Worm (Caenorhabditis elegans) whole organism, L4 larva: ENCODE results near the gene F26D2.16.

Experiments used
- F10B5.3 ChIP-seq: sonication (generic microtip); optimal IDR thresholded peaks from 2 replicates; lab custom pipeline; 2016; ENCODE audit warnings: mild to moderate bottlenecking, missing genetic modification characterization, missing compliant biosample characterization
- F26F4.8 ChIP-seq: fragments of 200-800 bp; sonication (Bioruptor generic); conservative IDR thresholded peaks from 2 replicates; pipeline ENCODE4 v1.3.6; 2022; ENCODE audit warnings: missing genetic modification characterization, missing compliant biosample characterization
- F37D6.2 ChIP-seq: sonication (generic microtip); optimal IDR thresholded peaks from 2 replicates; lab custom pipeline; 2016; ENCODE audit warnings: mild to moderate bottlenecking, missing genetic modification characterization, missing compliant biosample characterization
- F44E2.7 ChIP-seq: fragments of 200-800 bp; sonication (Bioruptor generic); IDR thresholded peaks from 2 replicates; pipeline ENCODE4 v2.1.2; 2022; ENCODE audit warnings: missing genetic modification characterization, missing compliant biosample characterization
- F49E8.2 ChIP-seq: sonication (generic microtip); optimal IDR thresholded peaks from 2 replicates; lab custom pipeline; 2016; ENCODE audit warnings: missing compliant biosample characterization, mild to moderate bottlenecking, missing genetic modification characterization, borderline replicate concordance
- T26A8.4 ChIP-seq: fragments of 200-800 bp; sonication (Bioruptor generic); IDR thresholded peaks from 2 replicates; pipeline ENCODE4 v1.3.6; 2022; ENCODE audit warnings: missing genetic modification characterization, missing compliant biosample characterization
- Y48G9A.11 ChIP-seq: fragments of 200-800 bp; sonication (Bioruptor generic); IDR thresholded peaks from 2 replicates; pipeline ENCODE4 v1.3.6; 2022; ENCODE audit warnings: missing genetic modification reagents, missing genetic modification characterization, missing compliant biosample characterization
- Y5F2A.4 ChIP-seq: fragments of 200-800 bp; sonication (Bioruptor generic); optimal IDR thresholded peaks from 2 replicates; lab custom pipeline; 2018; ENCODE audit warnings: mild to moderate bottlenecking, missing genetic modification characterization, missing compliant biosample characterization
- ZK337.2 ChIP-seq: fragments of 200-800 bp; sonication (Bioruptor generic); IDR thresholded peaks from 2 replicates; pipeline ENCODE4 v1.3.6; 2022; ENCODE audit warnings: missing genetic modification reagents, missing genetic modification characterization, missing compliant biosample characterization
- aha-1 ChIP-seq: fragments of 150-350 bp; peaks from one replicate; lab custom pipeline; 2014; ENCODE audit warnings: missing biosample characterization, missing genetic modification characterization
- arid-1 ChIP-seq: fragments of 200-800 bp; sonication (Bioruptor generic); conservative IDR thresholded peaks from 2 replicates; pipeline ENCODE4 v1.3.6; 2022; ENCODE audit warnings: missing genetic modification reagents, missing genetic modification characterization, missing compliant biosample characterization
- attf-4 ChIP-seq: sonication (generic microtip); optimal IDR thresholded peaks from 3 replicates; lab custom pipeline; 2017; ENCODE audit warnings: missing biosample characterization, missing genetic modification characterization
- ceh-62 ChIP-seq: sonication (generic microtip); optimal IDR thresholded peaks from 2 replicates; lab custom pipeline; 2017; ENCODE audit warnings: missing biosample characterization, missing genetic modification characterization
- ces-1 ChIP-seq: fragments of 150-350 bp; sonication (generic microtip); optimal IDR thresholded peaks from 4 replicates; lab custom pipeline; 2014; ENCODE audit warnings: missing biosample characterization, missing genetic modification reagents, missing genetic modification characterization
- ctbp-1 ChIP-seq: fragments of 200-800 bp; sonication (Bioruptor generic); IDR thresholded peaks from 2 replicates; pipeline ENCODE4 v1.3.6; 2022; ENCODE audit warnings: missing genetic modification reagents, missing genetic modification characterization, missing compliant biosample characterization
- daf-12 ChIP-seq: fragments of 150-350 bp; optimal IDR thresholded peaks from 2 replicates; lab custom pipeline; 2014; ENCODE audit warnings: missing biosample characterization, missing genetic modification reagents, missing genetic modification characterization
- daf-19 ChIP-seq: fragments of 200-800 bp; sonication (Bioruptor generic); conservative IDR thresholded peaks from 2 replicates; pipeline ENCODE4 v1.3.6; 2022; ENCODE audit warnings: missing genetic modification characterization, missing compliant biosample characterization
- daf-8 ChIP-seq: fragments of 200-800 bp; sonication (Bioruptor generic); IDR thresholded peaks from 2 replicates; pipeline ENCODE4 v1.3.6; 2022; ENCODE audit warnings: missing genetic modification characterization, missing compliant biosample characterization
- dmd-6 ChIP-seq: fragments of 200-800 bp; sonication (Bioruptor generic); IDR thresholded peaks from 2 replicates; pipeline ENCODE4 v1.3.6; 2022; ENCODE audit warnings: missing genetic modification reagents, missing genetic modification characterization, missing compliant biosample characterization
- dmd-9 ChIP-seq: fragments of 200-800 bp; sonication (Bioruptor generic); IDR thresholded peaks from 2 replicates; pipeline ENCODE4 v1.3.6; 2022; ENCODE audit warnings: missing genetic modification reagents, missing genetic modification characterization, missing compliant biosample characterization
- dpl-1 ChIP-seq: fragments of 150-350 bp; optimal IDR thresholded peaks from 2 replicates; lab custom pipeline; 2014; ENCODE audit warnings: missing biosample characterization, missing genetic modification reagents, missing genetic modification characterization
- egl-43 ChIP-seq: fragments of 200-800 bp; sonication (Bioruptor generic); IDR thresholded peaks from 2 replicates; pipeline ENCODE4 v1.3.6; 2022; ENCODE audit warnings: missing genetic modification reagents, missing genetic modification characterization, missing compliant biosample characterization
- gei-8 ChIP-seq: fragments of 200-800 bp; sonication (Bioruptor generic); optimal IDR thresholded peaks from 2 replicates; lab custom pipeline; 2018; ENCODE audit warnings: mild to moderate bottlenecking, missing genetic modification characterization, missing compliant biosample characterization
- hlh-11 ChIP-seq: fragments of 200-800 bp; sonication (Bioruptor generic); optimal IDR thresholded peaks from 2 replicates; lab custom pipeline; 2018; ENCODE audit warnings: mild to moderate bottlenecking, missing genetic modification characterization, missing compliant biosample characterization
- hmg-1.1 ChIP-seq: fragments of 200-800 bp; sonication (Bioruptor generic); IDR thresholded peaks from 2 replicates; pipeline ENCODE4 v1.3.6; 2022; ENCODE audit warnings: missing genetic modification reagents, missing genetic modification characterization, missing compliant biosample characterization
- lim-7 ChIP-seq: fragments of 200-800 bp; sonication (Bioruptor generic); IDR thresholded peaks from 2 replicates; pipeline ENCODE4 v1.3.6; 2022; ENCODE audit warnings: missing genetic modification characterization, missing compliant biosample characterization
- lin-1 ChIP-seq: fragments of 200-800 bp; sonication (Bioruptor generic); IDR thresholded peaks from 2 replicates; pipeline ENCODE4 v1.3.6; 2022; ENCODE audit warnings: missing genetic modification reagents, missing genetic modification characterization, missing compliant biosample characterization
- lsy-2 ChIP-seq, 2 experiments: fragments of 150-350 bp in 1 of 2; sonication (generic microtip) in 1 of 2; optimal IDR thresholded peaks; 2 replicates each; lab custom pipeline; 2014 to 2017; ENCODE audit warnings: missing biosample characterization in 2 of 2, missing genetic modification characterization in 2 of 2
- madf-5 ChIP-seq, 2 experiments: fragments of 200-800 bp; sonication (Bioruptor generic); IDR thresholded peaks; 2 replicates each; pipeline ENCODE4 v1.3.6; 2022; ENCODE audit warnings: missing compliant biosample characterization in 2 of 2, missing genetic modification characterization in 2 of 2
- mdl-1 ChIP-seq, 2 experiments: fragments of 150-350 bp in 1 of 2; sonication (generic microtip) in 1 of 2; optimal IDR thresholded peaks; 2 replicates each; lab custom pipeline; 2014 to 2017; ENCODE audit warnings: missing biosample characterization in 2 of 2, missing genetic modification characterization in 2 of 2
- mxl-3 ChIP-seq: fragments of 200-800 bp; sonication (Bioruptor generic); optimal IDR thresholded peaks from 2 replicates; lab custom pipeline; 2018; ENCODE audit warnings: mild to moderate bottlenecking, missing genetic modification characterization, missing compliant biosample characterization
- nhr-102 ChIP-seq: sonication (generic microtip); optimal IDR thresholded peaks from 2 replicates; lab custom pipeline; 2016; ENCODE audit warnings: mild to moderate bottlenecking, missing genetic modification characterization, moderate library complexity, missing compliant biosample characterization
- nhr-237 ChIP-seq: sonication (generic microtip); optimal IDR thresholded peaks from 2 replicates; lab custom pipeline; 2017; ENCODE audit warnings: missing biosample characterization, missing genetic modification characterization
- nhr-25 ChIP-seq: sonication (generic microtip); optimal IDR thresholded peaks from 2 replicates; lab custom pipeline; 2017; ENCODE audit warnings: missing genetic modification characterization, mild to moderate bottlenecking, missing compliant biosample characterization, antibody characterized with exemption, moderate library complexity, borderline replicate concordance; ENCODE audit not compliant: insufficient read depth
- nhr-28 ChIP-seq: fragments of 150-350 bp; optimal IDR thresholded peaks from 2 replicates; lab custom pipeline; 2014; ENCODE audit warnings: missing biosample characterization, missing genetic modification characterization
- nhr-41 ChIP-seq: fragments of 200-800 bp; sonication (Bioruptor generic); IDR thresholded peaks from 2 replicates; pipeline ENCODE4 v1.3.6; 2022; ENCODE audit warnings: missing genetic modification reagents, missing genetic modification characterization, missing compliant biosample characterization
- nhr-6 ChIP-seq: fragments of 150-350 bp; optimal IDR thresholded peaks from 2 replicates; lab custom pipeline; 2014; ENCODE audit warnings: missing biosample characterization, missing genetic modification characterization
- nhr-77 ChIP-seq: fragments of 150-350 bp; optimal IDR thresholded peaks from 2 replicates; lab custom pipeline; 2014; ENCODE audit warnings: missing biosample characterization, missing genetic modification characterization
- pha-4 ChIP-seq, 2 experiments: fragments of 150-350 bp in 1 of 2; fragments of 200-800 bp in 1 of 2; sonication (Bioruptor generic) in 1 of 2; IDR thresholded peaks in 1 of 2; optimal IDR thresholded peaks in 1 of 2; 2 replicates each; pipeline versions ENCODE4 v1.3.6 to Lab custom; 2014 to 2022; ENCODE audit warnings: missing genetic modification characterization in 2 of 2, missing genetic modification reagents in 2 of 2, missing biosample characterization in 1 of 2, missing compliant biosample characterization in 1 of 2
- pqm-1 ChIP-seq: sonication (generic microtip); optimal IDR thresholded peaks from 2 replicates; lab custom pipeline; 2017; ENCODE audit warnings: missing biosample characterization, missing genetic modification characterization
- saeg-2 ChIP-seq: fragments of 200-800 bp; sonication (Bioruptor generic); IDR thresholded peaks from 2 replicates; pipeline ENCODE4 v1.3.6; 2022; ENCODE audit warnings: missing genetic modification reagents, missing genetic modification characterization, missing compliant biosample characterization
- skn-1 ChIP-seq: fragments of 150-350 bp; optimal IDR thresholded peaks from 2 replicates; lab custom pipeline; 2014; ENCODE audit warnings: missing biosample characterization, missing genetic modification characterization
- spr-1 ChIP-seq: sonication (generic microtip); optimal IDR thresholded peaks from 2 replicates; lab custom pipeline; 2016; ENCODE audit warnings: mild to moderate bottlenecking, missing genetic modification characterization, missing compliant biosample characterization
- spr-3 ChIP-seq: fragments of 200-800 bp; sonication (Bioruptor generic); optimal IDR thresholded peaks from 2 replicates; lab custom pipeline; 2018; ENCODE audit warnings: mild to moderate bottlenecking, missing genetic modification characterization, missing compliant biosample characterization
- unc-130 ChIP-seq: sonication (generic microtip); optimal IDR thresholded peaks from 2 replicates; lab custom pipeline; 2016; ENCODE audit warnings: missing genetic modification reagents, missing genetic modification characterization, missing compliant biosample characterization
- zag-1 ChIP-seq: fragments of 150-350 bp; optimal IDR thresholded peaks from 2 replicates; lab custom pipeline; 2014; ENCODE audit warnings: missing biosample characterization, missing genetic modification characterization
- ztf-7 ChIP-seq: fragments of 150-350 bp; optimal IDR thresholded peaks from 2 replicates; lab custom pipeline; 2014; ENCODE audit warnings: missing biosample characterization, missing genetic modification characterization

F26D2.16 gene

ce11 chrV:16395131-16395530 lies 24.5 kb downstream of the F26D2.16 start, which contains the start of gene F13A7.11 (continued):
- TF ChIP-seq daf-8 (GFP tag; lab: Robert Waterston, UW) (no peak), dmd-6 (GFP tag; lab: Robert Waterston, UW) (peak; percentile 83), nhr-28 (peak; percentile 66), mdl-1 (tag; optimal IDR thresholded peaks at IDR 0.05; lab: Kevin White, UChicago) (peak in 1 of 2 experiments; percentile 4)

DNA sequence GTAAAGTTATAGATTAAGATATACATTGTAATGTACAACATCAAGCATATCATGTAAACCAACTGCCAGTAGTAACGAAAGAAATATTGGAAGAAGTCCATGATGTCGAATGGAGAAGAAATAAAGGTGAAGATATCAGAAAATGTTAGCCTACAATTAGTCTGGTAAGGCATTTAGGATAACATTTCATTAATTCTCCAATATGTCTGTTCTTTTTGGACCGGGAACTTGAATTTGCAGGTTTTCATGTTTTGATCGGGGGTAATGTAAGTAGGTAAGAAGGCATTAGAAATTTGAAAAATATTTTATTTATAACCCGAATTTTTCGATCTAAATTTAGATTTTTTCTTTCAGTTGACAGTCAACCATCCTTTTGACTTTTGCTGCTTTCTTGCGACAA lies 25.9 kb downstream of the F26D2.16 start, which contains the start of gene srd-63:
srd-63 (minus strand) TSS at position 101 of the 400 bp plus-strand sequence.
- no peak for TF ChIP-seq ztf-7 (tag; lab: Kevin White, UChicago)
- no peak for TF ChIP-seq lim-7
- TF ChIP-seq F10B5.3, result no peak
- TF ChIP-seq nhr-237, result no peak
- no peak for TF ChIP-seq nhr-102 (tag; lab: Kevin White, UChicago)
- TF ChIP-seq nhr-77 (tag; lab: Kevin White, UChicago), result no peak
- no peak for TF ChIP-seq ctbp-1 (GFP tag; lab: Robert Waterston, UW)
- no peak for TF ChIP-seq F44E2.7 (GFP tag; lab: Robert Waterston, UW)
- TF ChIP-seq nhr-25 (tag; lab: Kevin White, UChicago), result no peak
- no peak for TF ChIP-seq lin-1 (GFP tag; lab: Robert Waterston, UW)

- TF ChIP-seq T26A8.4 (no peak), attf-4 (tag; lab: Kevin White, UChicago) (no peak), lim-7 (no peak), aha-1 (tag; lab: Kevin White, UChicago) (no peak), hmg-1.1 (no peak), nhr-77 (tag; lab: Kevin White, UChicago) (peak; percentile 11), Y5F2A.4 (GFP tag; lab: Kevin White, UChicago) (no peak), ces-1 (GFP tag; lab: Kevin White, UChicago) (no peak), skn-1 (tag; lab: Kevin White, UChicago) (no peak), F26F4.8 (no peak), daf-12 (tag; lab: Kevin White, UChicago) (no peak), nhr-6 (tag; lab: Kevin White, UChicago) (no peak), hlh-11 (tag; lab: Kevin White, UChicago) (peak; percentile 45), unc-130 (GFP tag; lab: Kevin White, UChicago) (no peak), nhr-28 (peak; percentile 88), spr-3 (no peak), spr-1 (tag; lab: Kevin White, UChicago) (no peak), egl-43 (GFP tag; lab: Robert Waterston, UW) (no peak), daf-19 (GFP tag; lab: Robert Waterston, UW) (no peak), Y48G9A.11 (GFP tag; lab: Robert Waterston, UW) (no peak), nhr-41 (GFP tag; lab: Robert Waterston, UW) (no peak), ZK337.2 (no peak), zag-1 (tag; lab: Kevin White, UChicago) (no peak), F37D6.2 (tag; lab: Kevin White, UChicago) (no peak), arid-1 (GFP tag; lab: Robert Waterston, UW) (no peak), madf-5 (GFP tag; IDR thresholded peaks at IDR 0.05; lab: Robert Waterston, UW) (no peak), mxl-3 (peak; percentile 67), dmd-6 (GFP tag; lab: Robert Waterston, UW) (peak; percentile 86), nhr-102 (tag; lab: Kevin White, UChicago) (peak; percentile 95), F49E8.2 (tag; lab: Kevin White, UChicago) (no peak), pha-4 (GFP tag; IDR thresholded peaks at IDR 0.05; lab: Robert Waterston, UW) (no peak), pha-4 (tag; optimal IDR thresholded peaks at IDR 0.05; lab: Kevin White, UChicago) (no peak), ceh-62 (tag; lab: Kevin White, UChicago) (no peak), ztf-7 (tag; lab: Kevin White, UChicago) (no peak), daf-8 (GFP tag; lab: Robert Waterston, UW) (no peak), gei-8 (GFP tag; lab: Kevin White, UChicago) (no peak), dpl-1 (GFP tag; lab: Kevin White, UChicago) (no peak), saeg-2 (GFP tag; lab: Robert Waterston, UW) (no peak), dmd-9 (no peak), pqm-1 (tag; lab: Kevin White, UChicago) (peak; percentile 31), lsy-2 (tag; optimal IDR thresholded peaks at IDR 0.05; lab: Kevin White, UChicago) (no peak)
Measured at ce11 chrV:16390655-16391054, 29.0 kb downstream of the F26D2.16 start, which contains the start of gene gst-44. Gene gst-44 (plus strand): TSS chrV:16390891.
